Fruit fly (Drosophila melanogaster): ENCODE measurements around the gene p23.

DNA sequence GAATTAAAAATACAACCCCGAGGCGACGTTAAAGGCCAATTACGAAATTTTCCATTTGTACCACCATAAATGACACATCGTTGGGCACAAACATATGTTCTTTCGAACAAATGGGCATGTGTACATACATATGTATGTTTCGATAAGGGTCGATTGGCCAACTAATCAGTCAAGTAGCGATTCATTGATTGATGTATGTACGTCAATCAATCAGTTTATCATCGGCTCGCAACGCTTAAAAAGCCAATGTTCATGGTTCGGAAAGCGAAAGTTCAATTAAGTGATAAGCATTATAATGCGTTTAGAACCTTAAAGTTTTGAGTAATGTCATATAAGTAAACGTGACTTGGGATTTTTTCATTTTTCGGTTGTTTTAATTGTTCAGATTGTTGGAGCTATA, 33.1 kb upstream of the p23 start:
- no peak for TF ChIP-seq psq (optimal IDR thresholded peaks at IDR 0.05)
- no peak for TF ChIP-seq Myc (optimal IDR thresholded peaks at IDR 0.05)
- TF ChIP-seq ttk (optimal IDR thresholded peaks at IDR 0.05) = no peak
